Worm (Caenorhabditis elegans) whole organism, L2 larva: ENCODE data around the gene Y45G5AM.6.

Source experiments
- ZK546.5 ChIP-seq: sonication (generic microtip); optimal IDR thresholded peaks from 2 replicates; lab custom pipeline; 2017; ENCODE audit warnings: missing biosample characterization, missing genetic modification characterization
- egl-27 ChIP-seq: sonication (generic microtip); optimal IDR thresholded peaks from 3 replicates; lab custom pipeline; 2017; ENCODE audit warnings: missing biosample characterization, missing genetic modification reagents, missing genetic modification characterization
- lin-39 ChIP-seq: fragments of 150-350 bp; optimal IDR thresholded peaks from 2 replicates; lab custom pipeline; 2014; ENCODE audit warnings: missing biosample characterization, missing genetic modification reagents, missing genetic modification characterization
- nhr-10 ChIP-seq: sonication (generic microtip); optimal IDR thresholded peaks from 2 replicates; lab custom pipeline; 2017; ENCODE audit warnings: missing biosample characterization, missing genetic modification characterization
- zag-1 ChIP-seq: fragments of 150-350 bp; optimal IDR thresholded peaks from 2 replicates; lab custom pipeline; 2014; ENCODE audit warnings: missing biosample characterization, missing genetic modification characterization
- ztf-4 ChIP-seq: fragments of 150-350 bp; optimal IDR thresholded peaks from 2 replicates; lab custom pipeline; 2014; ENCODE audit warnings: missing biosample characterization, missing genetic modification characterization

- TF ChIP-seq ztf-4 (tag; lab: Kevin White, UChicago): peak; percentile 63
- TF ChIP-seq lin-39 (tag; lab: Kevin White, UChicago): no peak
- peak; percentile 40 for TF ChIP-seq zag-1 (tag; lab: Kevin White, UChicago)
- no peak for TF ChIP-seq nhr-10 (tag; lab: Kevin White, UChicago)
- TF ChIP-seq egl-27 (tag; lab: Kevin White, UChicago): peak; percentile 54
- TF ChIP-seq ZK546.5 (tag; lab: Kevin White, UChicago): no peak
These were observed 9.1 kb downstream of the Y45G5AM.6 start for ce11 chrV:4143034-4143433.
